Fruit fly (Drosophila melanogaster) whole organism, embryonic: Measurements from ENCODE around the gene TFAM.
A peak's percentile ranks its signal among the peaks of the same experiment; 100 is the strongest.

Experiments used
- Adf1 ChIP-seq: fragments of 200-800 bp; sonication (Bioruptor generic); IDR thresholded peaks from 2 replicates; pipeline ENCODE4 v1.3.6; 2022; ENCODE audit warnings: missing biosample characterization, missing genetic modification characterization
- Bdp1 ChIP-seq: fragments of 200-800 bp; sonication (Bioruptor generic); optimal IDR thresholded peaks from 3 replicates; lab custom pipeline; 2016; ENCODE audit warnings: missing biosample characterization, missing genetic modification characterization
- CG10366 ChIP-seq: fragments of 200-800 bp; sonication (Bioruptor generic); IDR thresholded peaks from 2 replicates; pipeline ENCODE4 v1.3.6; 2022; ENCODE audit warnings: missing biosample characterization, missing genetic modification characterization
- CG10565 ChIP-seq: fragments of 200-800 bp; sonication (Bioruptor generic); optimal IDR thresholded peaks from 3 replicates; lab custom pipeline; 2016; ENCODE audit warnings: missing biosample characterization, mild to moderate bottlenecking, missing genetic modification characterization
- CG13123 ChIP-seq: fragments of 200-800 bp; sonication (Bioruptor generic); optimal IDR thresholded peaks from 2 replicates; lab custom pipeline; 2016; ENCODE audit warnings: missing biosample characterization, missing genetic modification characterization
- CG14441 ChIP-seq: fragments of 200-800 bp; sonication (Bioruptor generic); IDR thresholded peaks from 2 replicates; pipeline ENCODE4 v1.3.6; 2022; ENCODE audit warnings: missing biosample characterization, missing genetic modification characterization
- CG15479 ChIP-seq: fragments of 200-800 bp; sonication (Bioruptor generic); optimal IDR thresholded peaks from 3 replicates; lab custom pipeline; 2019; ENCODE audit warnings: missing biosample characterization, mild to moderate bottlenecking, missing genetic modification characterization, moderate library complexity
- CG17829 ChIP-seq: fragments of 200-800 bp; optimal IDR thresholded peaks from 2 replicates; lab custom pipeline; 2019; ENCODE audit warnings: missing biosample characterization, mild to moderate bottlenecking, missing genetic modification characterization, moderate library complexity
- CG2199 ChIP-seq: fragments of 200-800 bp; sonication (Bioruptor generic); IDR thresholded peaks from 3 replicates; pipeline ENCODE4 v1.3.6; 2022; ENCODE audit warnings: missing biosample characterization, missing genetic modification characterization
- CG32767 ChIP-seq: fragments of 200-800 bp; sonication (Bioruptor generic); IDR thresholded peaks from 2 replicates; pipeline ENCODE4 v1.3.6; 2022; ENCODE audit warnings: missing biosample characterization, missing genetic modification characterization
- CG3407 ChIP-seq: fragments of 200-800 bp; sonication (Bioruptor generic); optimal IDR thresholded peaks from 2 replicates; lab custom pipeline; 2018; ENCODE audit warnings: missing biosample characterization, mild to moderate bottlenecking, missing genetic modification characterization
- CG3847 ChIP-seq: fragments of 200-800 bp; sonication (Bioruptor generic); IDR thresholded peaks from 2 replicates; pipeline ENCODE4 v1.3.6; 2022; ENCODE audit warnings: missing biosample characterization, missing genetic modification characterization
- CG4404 ChIP-seq: fragments of 200-800 bp; sonication (Bioruptor generic); IDR thresholded peaks from 2 replicates; pipeline ENCODE4 v1.3.6; 2022; ENCODE audit warnings: missing biosample characterization, missing genetic modification characterization
- CG4707 ChIP-seq: fragments of 200-800 bp; sonication (Bioruptor generic); optimal IDR thresholded peaks from 2 replicates; lab custom pipeline; 2018; ENCODE audit warnings: missing biosample characterization, mild to moderate bottlenecking, missing genetic modification characterization, moderate library complexity
- CG4730 ChIP-seq: fragments of 200-800 bp; sonication (Bioruptor generic); IDR thresholded peaks from 2 replicates; pipeline ENCODE4 v1.3.6; 2022; ENCODE audit warnings: missing biosample characterization, missing genetic modification characterization
- CG7556 ChIP-seq: fragments of 200-800 bp; sonication (Bioruptor generic); optimal IDR thresholded peaks from 2 replicates; lab custom pipeline; 2017; ENCODE audit warnings: missing biosample characterization, mild to moderate bottlenecking, missing genetic modification characterization
- CG9215 ChIP-seq: fragments of 200-800 bp; sonication (Bioruptor generic); IDR thresholded peaks from 2 replicates; pipeline ENCODE4 v1.3.6; 2022; ENCODE audit warnings: missing biosample characterization, missing genetic modification characterization
- CG9876 ChIP-seq: fragments of 200-800 bp; sonication (Bioruptor generic); optimal IDR thresholded peaks from 2 replicates; lab custom pipeline; 2016; ENCODE audit warnings: missing biosample characterization, missing genetic modification characterization
- D ChIP-seq, 2 experiments: fragments of 200-800 bp in 1 of 2; fragments of >200 bp in 1 of 2; sonication (Bioruptor generic) in 1 of 2; optimal IDR thresholded peaks; 2 replicates in 1 of 2; 3 replicates in 1 of 2; lab custom pipeline; 2017; ENCODE audit warnings: mild to moderate bottlenecking in 1 of 2, missing biosample characterization in 1 of 2, missing genetic modification characterization in 1 of 2, missing genetic modification reagents in 1 of 2
- Drgx ChIP-seq: fragments of 200-800 bp; sonication (Bioruptor generic); IDR thresholded peaks from 2 replicates; pipeline ENCODE4 v1.3.6; 2022; ENCODE audit warnings: missing biosample characterization, missing genetic modification characterization
- Ets65A ChIP-seq: fragments of 200-800 bp; sonication (Bioruptor generic); peaks from one replicate; lab custom pipeline; 2016; ENCODE audit warnings: missing biosample characterization, missing genetic modification characterization
- H2.0 ChIP-seq: fragments of 200-800 bp; sonication (Bioruptor generic); IDR thresholded peaks from 2 replicates; pipeline ENCODE4 v1.3.6; 2022; ENCODE audit warnings: missing biosample characterization, missing genetic modification characterization
- Lpt ChIP-seq: fragments of >200 bp; optimal IDR thresholded peaks from 2 replicates; lab custom pipeline; 2018; ENCODE audit warnings: missing biosample characterization, missing genetic modification characterization
- Med ChIP-seq: fragments of 200-800 bp; sonication (Bioruptor generic); peaks from one replicate; lab custom pipeline; 2016; ENCODE audit warnings: missing biosample characterization, missing genetic modification characterization, mild to moderate bottlenecking, inconsistent platforms, moderate library complexity
- NK7.1 ChIP-seq: fragments of 200-800 bp; sonication (Bioruptor generic); optimal IDR thresholded peaks from 3 replicates; lab custom pipeline; 2016; ENCODE audit warnings: missing biosample characterization, missing genetic modification characterization
- Stat92E ChIP-seq, 3 experiments: fragments of >200 bp in 2 of 3; fragments of 200-800 bp in 1 of 3; sonication (Bioruptor generic) in 1 of 3; optimal IDR thresholded peaks; 2 replicates each; lab custom pipeline; 2017 to 2019; ENCODE audit warnings: missing biosample characterization in 3 of 3, missing genetic modification characterization in 3 of 3, mild to moderate bottlenecking in 1 of 3, moderate library complexity in 1 of 3
- cad ChIP-seq: fragments of >200 bp; optimal IDR thresholded peaks from 2 replicates; lab custom pipeline; 2017; ENCODE audit warnings: missing biosample characterization, missing genetic modification characterization
- ci ChIP-seq: fragments of 200-800 bp; sonication (Bioruptor generic); IDR thresholded peaks from 3 replicates; pipeline ENCODE4 v1.3.6; 2022; ENCODE audit warnings: missing biosample characterization, missing genetic modification characterization
- corto ChIP-seq: fragments of 200-800 bp; sonication (Bioruptor generic); optimal IDR thresholded peaks from 2 replicates; lab custom pipeline; 2016; ENCODE audit warnings: missing biosample characterization, mild to moderate bottlenecking, missing genetic modification characterization, moderate library complexity
- crol ChIP-seq: fragments of 200-800 bp; sonication (Bioruptor generic); IDR thresholded peaks from 2 replicates; pipeline ENCODE4 v1.3.6; 2022; ENCODE audit warnings: missing biosample characterization, missing genetic modification characterization
- dmrt11E ChIP-seq: fragments of 200-800 bp; sonication (Bioruptor generic); optimal IDR thresholded peaks from 3 replicates; lab custom pipeline; 2018; ENCODE audit warnings: missing biosample characterization, mild to moderate bottlenecking, missing genetic modification characterization, moderate library complexity
- eve ChIP-seq, 2 experiments: fragments of >200 bp; optimal IDR thresholded peaks; 2 replicates each; lab custom pipeline; 2017; ENCODE audit warnings: missing biosample characterization in 2 of 2, missing genetic modification characterization in 2 of 2
- grn ChIP-seq: fragments of 200-800 bp; sonication (Bioruptor generic); optimal IDR thresholded peaks from 3 replicates; lab custom pipeline; 2017; ENCODE audit warnings: missing biosample characterization, missing genetic modification characterization
- insv ChIP-seq, 2 experiments: fragments of 200-800 bp; sonication (Bioruptor generic); optimal IDR thresholded peaks; 3 replicates each; lab custom pipeline; 2016 to 2018; ENCODE audit warnings: missing biosample characterization in 2 of 2, missing genetic modification characterization in 2 of 2
- kni ChIP-seq: fragments of 200-800 bp; sonication (Bioruptor generic); optimal IDR thresholded peaks from 3 replicates; lab custom pipeline; 2017; ENCODE audit warnings: mild to moderate bottlenecking, missing biosample characterization, missing genetic modification reagents, missing genetic modification characterization
- nau ChIP-seq: fragments of 200-800 bp; sonication (Bioruptor generic); optimal IDR thresholded peaks from 3 replicates; lab custom pipeline; 2017; ENCODE audit warnings: missing biosample characterization, mild to moderate bottlenecking, missing genetic modification characterization, missing genetic modification reagents
- pros ChIP-seq: fragments of 200-800 bp; sonication (Bioruptor generic); optimal IDR thresholded peaks from 3 replicates; lab custom pipeline; 2019; ENCODE audit warnings: missing biosample characterization, mild to moderate bottlenecking, missing genetic modification characterization, moderate library complexity
- schlank ChIP-seq: fragments of 200-800 bp; sonication (Bioruptor generic); optimal IDR thresholded peaks from 2 replicates; lab custom pipeline; 2018; ENCODE audit warnings: missing biosample characterization, mild to moderate bottlenecking, missing genetic modification characterization
- sens ChIP-seq: fragments of 200-800 bp; sonication (Bioruptor generic); peaks from one replicate; lab custom pipeline; 2016; ENCODE audit warnings: missing biosample characterization, missing genetic modification characterization
- tll ChIP-seq, 2 experiments: fragments of 200-800 bp in 1 of 2; fragments of >200 bp in 1 of 2; sonication (Bioruptor generic) in 1 of 2; optimal IDR thresholded peaks; 2 replicates each; lab custom pipeline; 2017 to 2019; ENCODE audit warnings: missing biosample characterization in 2 of 2, missing genetic modification characterization in 2 of 2, mild to moderate bottlenecking in 1 of 2, moderate library complexity in 1 of 2
- vfl ChIP-seq: fragments of 200-800 bp; sonication (Bioruptor generic); optimal IDR thresholded peaks from 2 replicates; lab custom pipeline; 2016; ENCODE audit warnings: missing biosample characterization, missing genetic modification characterization
- vnd ChIP-seq: fragments of 200-800 bp; sonication (Bioruptor generic); IDR thresholded peaks from 3 replicates; pipeline ENCODE4 v1.3.6; 2022; ENCODE audit warnings: missing biosample characterization, missing genetic modification characterization; ENCODE audit not compliant: partially characterized antibody
- zfh1 ChIP-seq: fragments of 200-800 bp; sonication (Bioruptor generic); IDR thresholded peaks from 3 replicates; pipeline ENCODE4 v1.3.6; 2022; ENCODE audit warnings: missing biosample characterization, missing genetic modification characterization

Gene TFAM

DNA sequence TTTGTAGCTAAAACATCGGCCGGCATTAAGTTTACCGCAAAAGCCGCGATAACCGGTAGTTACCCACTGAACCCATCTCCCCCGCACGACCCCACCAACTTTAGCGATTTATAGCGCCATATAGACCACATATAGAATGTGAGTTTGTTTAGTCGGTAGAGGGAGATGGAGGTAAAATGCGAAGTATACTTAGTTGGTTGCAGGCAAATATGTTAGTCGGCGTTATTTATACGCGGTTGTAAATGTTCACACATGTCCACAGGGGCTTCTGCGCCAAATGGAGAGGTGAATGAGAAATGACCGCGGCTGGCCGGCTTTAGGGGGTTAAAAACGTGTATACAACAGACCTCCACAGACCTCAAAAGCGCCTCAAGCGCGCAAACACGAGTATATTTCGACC lies 31.1 kb downstream of the TFAM start (continued):
- peak; percentile 20 for TF ChIP-seq schlank (tag; lab: Kevin White, UChicago)

dm6 chr3R:20544952-20545351 lies 31.9 kb downstream of the TFAM start:
- no peak for TF ChIP-seq CG9876 (GFP tag; lab: Kevin White, UChicago)
- TF ChIP-seq Drgx (GFP tag; lab: Robert Waterston, UW), result 0 out of 2 replicates have a peak, but pooled peaks have one; percentile 8
- no peak for TF ChIP-seq CG14441 (GFP tag; lab: Robert Waterston, UW)
- TF ChIP-seq CG15479 (GFP tag; lab: Kevin White, UChicago), result no peak

DNA sequence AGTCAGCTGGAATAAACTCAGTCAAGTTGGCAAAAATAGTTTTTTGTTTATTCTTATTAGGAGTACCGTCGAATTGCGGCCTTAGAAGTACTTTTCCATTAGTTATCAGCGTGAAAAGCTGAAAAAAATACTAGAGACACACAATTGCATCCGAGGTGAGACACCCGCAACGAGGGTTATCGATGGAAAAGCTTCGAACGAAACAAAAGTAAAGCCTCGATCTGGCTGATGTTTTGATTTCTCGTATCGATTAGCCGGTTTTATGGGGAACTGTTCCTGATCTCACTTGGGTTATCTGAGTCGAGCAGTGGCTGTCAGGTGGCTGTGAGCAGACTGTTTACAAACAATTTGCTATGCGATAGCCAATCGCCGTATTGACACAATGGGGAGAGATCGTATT lies 33.1 kb downstream of the TFAM start:
- TF ChIP-seq grn (GFP tag; lab: Kevin White, UChicago), result peak; percentile 28
- peak in 1 of 2 experiments; percentile 66 for TF ChIP-seq insv (GFP tag; optimal IDR thresholded peaks at IDR 0.05; lab: Kevin White, UChicago)
- TF ChIP-seq CG17829 (tag; lab: Kevin White, UChicago), result no peak
- TF ChIP-seq corto, result no peak

DNA sequence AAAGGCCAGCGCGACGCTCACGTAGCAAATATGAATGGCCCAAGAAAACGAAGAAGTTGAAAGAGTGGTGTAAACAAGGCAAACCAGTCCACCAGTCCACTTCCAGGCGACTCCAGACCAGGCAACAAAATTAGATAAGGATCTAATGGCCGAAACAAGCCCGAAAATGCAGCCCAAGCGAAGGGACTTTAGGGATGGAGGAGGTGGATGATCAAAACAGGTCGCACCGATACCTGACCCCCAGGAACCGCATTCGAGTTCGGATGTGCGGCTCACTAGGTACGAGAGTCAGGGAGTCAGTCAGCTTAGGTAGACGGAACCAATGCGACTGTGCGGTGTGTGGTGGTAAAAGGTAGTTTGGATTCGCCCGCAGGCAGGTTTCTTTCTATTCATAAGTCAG lies 33.6 kb downstream of the TFAM start:
- TF ChIP-seq tll (GFP tag; optimal IDR thresholded peaks at IDR 0.05; lab: Kevin White, UChicago) (peak in 1 of 2 experiments; percentile 99), CG4404 (GFP tag; lab: Robert Waterston, UW) (no peak), CG4730 (GFP tag; lab: Robert Waterston, UW) (no peak), Bdp1 (no peak), CG9215 (no peak), Ets65A (GFP tag; lab: Kevin White, UChicago) (peak; percentile 28), Med (GFP tag; lab: Kevin White, UChicago) (peak; percentile 61), CG2199 (peak; percentile 54; the same call in 1 of the 3 replicates), zfh1 (GFP tag; lab: Robert Waterston, UW) (0 out of 3 replicates have a peak, but pooled peaks have one; percentile 6), Stat92E (GFP tag; optimal IDR thresholded peaks at IDR 0.05; lab: Kevin White, UChicago) (peak in 1 of 3 experiments; percentile 89), Lpt (GFP tag; lab: Kevin White, UChicago) (peak; percentile 23), CG10366 (GFP tag; lab: Robert Waterston, UW) (no peak), cad (peak; percentile 27), nau (GFP tag; lab: Kevin White, UChicago) (no peak), grn (GFP tag; lab: Kevin White, UChicago) (peak; percentile 90), D (optimal IDR thresholded peaks at IDR 0.05; lab: Kevin White, UChicago) (peak; percentile 25), D (GFP tag; optimal IDR thresholded peaks at IDR 0.05; lab: Kevin White, UChicago) (no peak), CG15479 (GFP tag; lab: Kevin White, UChicago) (peak; percentile 3), pros (peak; percentile 61), kni (GFP tag; lab: Kevin White, UChicago) (peak; percentile 94), vfl (GFP tag; lab: Kevin White, UChicago) (peak; percentile 26), sens (GFP tag; lab: Kevin White, UChicago) (no peak), crol (GFP tag; lab: Robert Waterston, UW) (0 out of 2 replicates have a peak, but pooled peaks have one; percentile 29)

DNA sequence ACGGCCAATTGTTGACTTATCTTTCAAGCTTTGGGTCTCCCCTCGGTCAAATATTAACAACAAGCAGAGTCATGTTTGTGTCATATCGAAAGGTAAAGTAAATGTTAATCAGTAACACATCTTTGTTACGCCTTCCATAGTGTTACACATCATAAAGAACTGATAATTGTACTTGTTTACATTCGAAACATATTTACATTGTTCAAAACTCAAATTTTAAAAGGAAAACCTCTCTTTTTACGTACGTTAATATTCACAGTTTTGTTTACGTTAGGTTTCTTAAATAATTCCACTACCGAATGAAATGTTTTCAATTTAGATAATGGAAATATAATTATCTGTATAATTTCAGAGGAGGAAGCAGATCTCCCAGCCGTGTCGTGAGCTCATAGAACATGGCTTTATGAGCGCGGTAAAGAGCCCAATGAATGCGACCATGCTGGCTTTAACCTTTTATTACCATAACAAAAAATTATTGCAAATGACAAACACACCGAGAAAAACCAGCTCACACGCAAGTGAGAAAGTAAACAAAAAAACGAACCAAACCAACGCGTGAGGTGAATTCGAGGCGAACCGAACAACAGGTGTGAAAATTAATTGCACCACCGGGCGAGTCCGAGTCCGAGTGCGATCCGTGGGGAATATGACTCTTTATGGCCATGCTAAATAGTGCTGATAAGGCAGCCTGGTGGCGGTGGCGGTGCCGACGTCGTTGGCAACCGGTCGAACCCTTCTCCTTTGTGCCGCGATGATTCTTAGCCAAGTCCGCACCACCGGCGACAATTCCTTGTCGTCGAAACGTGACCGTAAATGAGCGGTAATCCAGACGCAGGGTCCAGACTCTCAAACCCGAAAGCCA lies 34.3 kb downstream of the TFAM start:
- TF ChIP-seq CG10565 (GFP tag; lab: Kevin White, UChicago) (no peak), NK7.1 (no peak), H2.0 (GFP tag; lab: Robert Waterston, UW) (no peak), CG7556 (peak; percentile 56), CG32767 (GFP tag; lab: Robert Waterston, UW) (no peak), CG3407 (peak; percentile 51), CG13123 (GFP tag; lab: Kevin White, UChicago) (peak; percentile 38), Adf1 (GFP tag; lab: Robert Waterston, UW) (no peak), ci (GFP tag; lab: Robert Waterston, UW) (0 out of 3 replicates have a peak, but pooled peaks have one; percentile 43), dmrt11E (tag; lab: Kevin White, UChicago) (peak; percentile 74), CG4707 (GFP tag; lab: Kevin White, UChicago) (peak; percentile 60), eve (GFP tag; optimal IDR thresholded peaks at IDR 0.05; lab: Kevin White, UChicago) (peak in 1 of 2 experiments; percentile 75), vnd (no peak), CG3847 (no peak)
